Worm (Caenorhabditis elegans) whole organism, early embryonic: ENCODE measurements around the gene dmd-4.
A peak's percentile ranks its signal among the peaks of the same experiment; 100 is the strongest.

Experiments
- B0310.2 ChIP-seq: sonication (generic microtip); optimal IDR thresholded peaks from 2 replicates; lab custom pipeline; 2016; ENCODE audit warnings: mild to moderate bottlenecking, missing genetic modification characterization, missing compliant biosample characterization
- F13C5.2 ChIP-seq: sonication (generic microtip); optimal IDR thresholded peaks from 2 replicates; lab custom pipeline; 2017; ENCODE audit warnings: mild to moderate bottlenecking, missing genetic modification characterization, inconsistent platforms, missing compliant biosample characterization
- aly-1 ChIP-seq: sonication (generic microtip); optimal IDR thresholded peaks from 2 replicates; lab custom pipeline; 2016; ENCODE audit warnings: missing genetic modification characterization, missing compliant biosample characterization
- ama-1 ChIP-seq: fragments of 150-350 bp; optimal IDR thresholded peaks from 2 replicates; lab custom pipeline; 2014
- ceh-13 ChIP-seq: fragments of 200-800 bp; sonication (Bioruptor generic); optimal IDR thresholded peaks from 2 replicates; lab custom pipeline; 2018; ENCODE audit warnings: mild to moderate bottlenecking, missing genetic modification characterization, missing compliant biosample characterization
- ceh-36 ChIP-seq: sonication (generic microtip); optimal IDR thresholded peaks from 2 replicates; lab custom pipeline; 2016; ENCODE audit warnings: missing genetic modification characterization, inconsistent platforms, missing compliant biosample characterization
- ets-7 ChIP-seq: sonication (generic microtip); optimal IDR thresholded peaks from 2 replicates; lab custom pipeline; 2016; ENCODE audit warnings: missing genotype, missing genetic modification characterization, missing compliant biosample characterization
- flt-1 ChIP-seq: fragments of 200-800 bp; sonication (Bioruptor generic); IDR thresholded peaks from 2 replicates; pipeline ENCODE4 v1.3.6; 2022; ENCODE audit warnings: missing genetic modification characterization, missing compliant biosample characterization
- hmbx-1 ChIP-seq: sonication (generic microtip); optimal IDR thresholded peaks from 2 replicates; lab custom pipeline; 2016; ENCODE audit warnings: mild to moderate bottlenecking, missing genetic modification characterization, missing compliant biosample characterization
- hmg-4 ChIP-seq: fragments of 200-800 bp; sonication (Bioruptor generic); optimal IDR thresholded peaks from 2 replicates; lab custom pipeline; 2018; ENCODE audit warnings: mild to moderate bottlenecking, missing genetic modification characterization, missing compliant biosample characterization
- hnd-1 ChIP-seq: sonication (generic microtip); optimal IDR thresholded peaks from 2 replicates; lab custom pipeline; 2016; ENCODE audit warnings: missing genetic modification characterization, missing compliant biosample characterization
- pes-1 ChIP-seq: fragments of 200-800 bp; sonication (Bioruptor generic); IDR thresholded peaks from 2 replicates; pipeline ENCODE4 v1.3.6; 2022; ENCODE audit warnings: missing genetic modification reagents, missing genetic modification characterization, missing compliant biosample characterization
- scrt-1 ChIP-seq: fragments of 200-800 bp; sonication (Bioruptor generic); IDR thresholded peaks from 2 replicates; pipeline ENCODE4 v1.3.6; 2022; ENCODE audit warnings: missing genetic modification characterization, missing compliant biosample characterization
- sea-1 ChIP-seq: fragments of 200-800 bp; sonication (Bioruptor generic); conservative IDR thresholded peaks from 2 replicates; pipeline ENCODE4 v1.3.6; 2022; ENCODE audit warnings: missing genetic modification characterization, missing compliant biosample characterization
- tbx-11 ChIP-seq: fragments of 200-800 bp; sonication (Bioruptor generic); IDR thresholded peaks from 2 replicates; pipeline ENCODE4 v1.3.6; 2022; ENCODE audit warnings: missing genetic modification characterization, missing compliant biosample characterization
- tbx-37 ChIP-seq: fragments of 200-800 bp; sonication (Bioruptor generic); conservative IDR thresholded peaks from 2 replicates; pipeline ENCODE4 v1.3.6; 2022; ENCODE audit warnings: missing genetic modification reagents, missing genetic modification characterization, missing compliant biosample characterization
- tra-4 ChIP-seq: sonication (generic microtip); optimal IDR thresholded peaks from 2 replicates; lab custom pipeline; 2017; ENCODE audit warnings: missing genetic modification characterization, missing compliant biosample characterization

dmd-4 gene

DNA sequence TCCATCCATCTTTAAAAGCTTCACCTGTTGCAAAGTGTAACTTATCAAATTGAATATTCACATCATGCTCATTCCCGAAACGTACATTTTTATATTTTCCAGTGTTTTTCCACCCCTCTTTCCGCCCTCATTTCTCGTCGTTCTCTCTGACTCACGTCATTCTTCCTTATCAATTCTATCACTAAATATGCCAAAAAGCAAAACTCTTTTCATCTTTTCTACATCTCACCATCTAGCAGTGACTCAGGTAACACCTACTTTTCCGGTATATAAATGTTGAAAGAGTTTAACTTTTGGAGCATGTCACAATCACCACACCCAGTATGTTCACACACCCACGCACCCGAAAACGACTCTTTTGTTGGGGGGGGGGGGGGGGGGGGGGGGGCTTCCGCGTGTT lies 17.2 kb downstream of the dmd-4 start:
- TF ChIP-seq pes-1 (GFP tag; lab: Robert Waterston, UW) (no peak), ceh-36 (tag; lab: Kevin White, UChicago) (no peak), scrt-1 (GFP tag; lab: Robert Waterston, UW) (no peak), ets-7 (tag; lab: Kevin White, UChicago) (no peak), tbx-11 (GFP tag; lab: Robert Waterston, UW) (no peak), tbx-37 (GFP tag; lab: Robert Waterston, UW) (no peak), hnd-1 (tag; lab: Kevin White, UChicago) (no peak), B0310.2 (no peak), tra-4 (tag; lab: Kevin White, UChicago) (no peak), sea-1 (GFP tag; lab: Robert Waterston, UW) (no peak), F13C5.2 (tag; lab: Kevin White, UChicago) (no peak), aly-1 (no peak), ceh-13 (GFP tag; lab: Kevin White, UChicago) (no peak), hmg-4 (GFP tag; lab: Kevin White, UChicago) (no peak), hmbx-1 (no peak), flt-1 (GFP tag; lab: Robert Waterston, UW) (no peak), ama-1 (no peak)

DNA sequence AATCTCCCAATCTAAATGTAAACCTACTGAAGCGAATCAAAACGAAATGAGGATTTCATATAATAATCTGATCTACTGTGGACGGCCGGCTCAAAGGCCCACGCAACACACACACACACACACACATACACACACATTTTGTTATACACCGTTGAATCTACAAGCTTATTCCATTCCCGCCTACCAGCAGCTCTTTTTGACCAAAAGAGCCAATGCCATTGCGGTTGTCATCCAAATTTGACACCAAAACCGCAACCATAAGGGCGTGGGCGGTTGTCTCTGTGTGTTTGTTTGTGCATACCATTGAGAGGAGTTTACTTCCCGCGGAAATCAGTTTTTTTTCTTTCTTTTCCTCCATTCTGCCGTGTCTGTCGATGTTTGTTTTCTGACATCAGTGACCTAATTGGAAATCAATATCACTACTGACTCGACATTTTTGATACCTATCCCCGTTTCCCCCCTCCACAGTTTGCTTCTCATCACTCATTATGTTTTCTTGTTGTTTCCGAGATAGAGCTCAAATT lies 18.7 kb downstream of the dmd-4 start:
- no peak for TF ChIP-seq ceh-13 (GFP tag; lab: Kevin White, UChicago)
- no peak for TF ChIP-seq ceh-36 (tag; lab: Kevin White, UChicago)
- TF ChIP-seq tbx-11 (GFP tag; lab: Robert Waterston, UW), result no peak
- TF ChIP-seq tra-4 (tag; lab: Kevin White, UChicago), result no peak
- TF ChIP-seq flt-1 (GFP tag; lab: Robert Waterston, UW), result no peak
- no peak for TF ChIP-seq hmg-4 (GFP tag; lab: Kevin White, UChicago)
- TF ChIP-seq hnd-1 (tag; lab: Kevin White, UChicago), result no peak
- TF ChIP-seq hmbx-1, result no peak
- TF ChIP-seq aly-1, result no peak

DNA sequence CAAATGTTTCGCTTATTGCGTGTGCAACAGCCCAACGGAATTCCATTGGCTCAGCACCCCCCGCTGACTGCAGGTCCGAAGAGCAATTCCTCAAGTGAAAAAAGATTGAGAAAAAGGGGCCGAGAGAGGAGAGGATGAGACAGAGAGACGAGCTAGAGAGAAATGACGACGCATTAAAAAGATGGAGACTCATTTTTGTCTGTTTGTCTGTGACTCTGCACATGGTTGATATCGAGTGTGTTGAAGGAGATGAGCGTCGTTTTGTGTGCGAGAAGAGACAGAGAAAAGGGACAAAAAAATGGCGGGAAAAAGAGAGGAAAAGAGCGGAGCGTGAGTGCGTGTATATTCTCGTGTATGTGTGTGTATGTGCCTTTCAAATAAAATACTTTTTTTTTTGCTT lies 20.6 kb downstream of the dmd-4 start:
- TF ChIP-seq ceh-36 (tag; lab: Kevin White, UChicago), result no peak
- peak; percentile 82 for TF ChIP-seq hmg-4 (GFP tag; lab: Kevin White, UChicago)
- TF ChIP-seq tra-4 (tag; lab: Kevin White, UChicago), result no peak
- no peak for TF ChIP-seq pes-1 (GFP tag; lab: Robert Waterston, UW)
- TF ChIP-seq sea-1 (GFP tag; lab: Robert Waterston, UW), result 0 out of 2 replicates have a peak, but pooled peaks have one; percentile 39
- peak; percentile 73 for TF ChIP-seq F13C5.2 (tag; lab: Kevin White, UChicago)
- no peak for TF ChIP-seq flt-1 (GFP tag; lab: Robert Waterston, UW)

DNA sequence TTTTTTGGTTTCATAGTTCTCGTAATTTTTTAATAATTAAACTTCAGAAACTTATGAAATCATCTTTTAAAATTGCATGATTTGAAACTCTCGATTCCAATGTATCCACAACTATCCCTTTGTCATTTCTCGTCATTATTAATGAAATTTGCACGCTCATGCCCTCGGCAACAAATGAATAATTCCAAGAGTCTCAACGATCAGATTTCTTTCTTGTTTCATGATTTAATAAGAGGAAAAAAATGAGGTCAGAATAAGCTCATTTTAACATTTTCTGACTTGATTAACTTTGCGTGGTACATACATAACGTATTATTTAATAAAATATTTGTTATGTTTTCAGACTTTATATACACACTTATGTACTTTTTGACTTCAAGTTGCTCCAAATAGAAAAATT lies 23.3 kb downstream of the dmd-4 start:
- TF ChIP-seq aly-1, result no peak
- TF ChIP-seq hnd-1 (tag; lab: Kevin White, UChicago), result no peak
- TF ChIP-seq hmg-4 (GFP tag; lab: Kevin White, UChicago), result no peak
- TF ChIP-seq B0310.2, result no peak
- TF ChIP-seq ceh-36 (tag; lab: Kevin White, UChicago), result no peak
- TF ChIP-seq pes-1 (GFP tag; lab: Robert Waterston, UW), result no peak
- no peak for TF ChIP-seq tra-4 (tag; lab: Kevin White, UChicago)
- no peak for TF ChIP-seq flt-1 (GFP tag; lab: Robert Waterston, UW)
- no peak for TF ChIP-seq sea-1 (GFP tag; lab: Robert Waterston, UW)
- TF ChIP-seq F13C5.2 (tag; lab: Kevin White, UChicago), result no peak

DNA sequence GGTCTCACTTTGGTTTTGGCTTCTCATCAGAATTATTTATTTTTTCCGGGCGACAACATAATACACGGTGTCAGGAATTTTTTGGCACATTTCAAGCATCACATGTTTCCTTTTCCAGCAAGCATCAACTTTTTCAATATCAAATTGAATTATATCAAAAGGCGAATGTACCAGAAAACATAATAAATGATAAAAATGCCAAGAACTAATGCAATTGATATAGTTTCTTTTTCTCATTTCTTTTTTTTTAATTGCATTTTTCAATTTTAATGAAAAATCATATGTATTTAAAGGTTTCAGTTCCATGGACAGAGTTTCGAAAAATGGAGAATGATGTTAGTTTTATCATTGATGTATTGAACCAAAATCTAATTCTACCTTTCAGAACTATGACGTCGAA lies 30.1 kb downstream of the dmd-4 start, which contains the start of gene dpf-2:
Gene dpf-2, plus strand, starts transcription at position 301 of the 400 bp plus-strand sequence.
- TF ChIP-seq aly-1, result no peak
- TF ChIP-seq B0310.2, result no peak
- TF ChIP-seq tra-4 (tag; lab: Kevin White, UChicago), result no peak
- TF ChIP-seq ama-1, result no peak
- no peak for TF ChIP-seq flt-1 (GFP tag; lab: Robert Waterston, UW)
- TF ChIP-seq ceh-13 (GFP tag; lab: Kevin White, UChicago), result no peak
- TF ChIP-seq ceh-36 (tag; lab: Kevin White, UChicago), result no peak
- no peak for TF ChIP-seq sea-1 (GFP tag; lab: Robert Waterston, UW)

DNA sequence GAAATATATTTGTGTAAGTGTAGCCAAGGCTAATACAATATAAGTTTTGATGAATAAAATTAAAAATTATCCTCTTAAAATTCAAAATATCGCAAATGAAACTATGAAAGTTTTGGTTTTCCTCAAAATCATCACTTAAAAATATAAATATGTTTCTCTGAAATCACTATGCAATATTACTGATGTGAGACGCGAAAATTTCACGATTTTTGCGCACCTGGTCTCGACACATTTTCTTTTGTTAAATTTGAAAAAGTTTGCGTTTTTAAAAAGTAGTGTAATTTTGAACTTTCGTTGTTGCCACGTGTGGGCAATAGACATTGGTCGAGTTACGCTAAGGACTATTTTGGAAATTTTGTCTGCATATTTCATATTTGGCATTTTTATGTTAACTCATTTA lies 32.9 kb downstream of the dmd-4 start:
- TF ChIP-seq ets-7 (tag; lab: Kevin White, UChicago) (no peak), hmbx-1 (no peak)

DNA sequence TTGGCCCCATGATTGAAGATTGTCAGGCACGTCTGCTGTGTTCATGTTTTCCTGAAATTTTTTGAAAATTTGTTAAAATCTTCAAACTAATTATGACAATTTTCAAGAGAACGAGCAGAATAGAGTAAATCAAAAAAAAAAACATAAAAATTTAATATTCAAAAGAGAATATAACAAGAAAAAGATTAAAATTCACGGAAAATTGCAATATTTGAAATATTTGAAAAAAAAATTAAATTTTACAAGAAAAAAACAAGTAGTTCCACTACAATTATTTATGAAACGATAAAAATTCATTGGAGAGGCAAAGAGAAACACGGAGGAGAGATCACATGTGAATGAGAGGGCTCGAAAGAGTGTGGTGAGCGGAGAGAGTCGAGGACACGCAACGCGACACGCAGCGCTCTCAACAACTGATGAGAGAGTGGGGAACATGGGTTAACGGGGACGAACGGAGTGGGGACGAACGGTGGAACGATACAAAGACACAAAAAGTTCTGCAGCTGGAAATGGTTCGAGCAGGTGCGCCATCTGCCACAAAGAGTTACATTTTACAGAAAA lies 37.1 kb downstream of the dmd-4 start, which contains the start of gene mbk-1:
Gene mbk-1, minus strand, starts transcription at position 51 of the 561 bp plus-strand sequence.
- TF ChIP-seq hnd-1 (tag; lab: Kevin White, UChicago), result no peak
- TF ChIP-seq ets-7 (tag; lab: Kevin White, UChicago), result no peak
- TF ChIP-seq ceh-13 (GFP tag; lab: Kevin White, UChicago), result no peak
- TF ChIP-seq ama-1, result no peak
- TF ChIP-seq tbx-11 (GFP tag; lab: Robert Waterston, UW), result no peak
- no peak for TF ChIP-seq B0310.2
- no peak for TF ChIP-seq ceh-36 (tag; lab: Kevin White, UChicago)
- TF ChIP-seq hmg-4 (GFP tag; lab: Kevin White, UChicago), result no peak
- no peak for TF ChIP-seq tbx-37 (GFP tag; lab: Robert Waterston, UW)
- no peak for TF ChIP-seq F13C5.2 (tag; lab: Kevin White, UChicago)
- no peak for TF ChIP-seq aly-1
- TF ChIP-seq scrt-1 (GFP tag; lab: Robert Waterston, UW), result no peak
- TF ChIP-seq pes-1 (GFP tag; lab: Robert Waterston, UW), result no peak
- TF ChIP-seq sea-1 (GFP tag; lab: Robert Waterston, UW), result no peak
